Worm (Caenorhabditis elegans) whole organism, L4 larva: ENCODE measurements around the gene parp-2.

Source experiments
- F10B5.3 ChIP-seq: sonication (generic microtip); optimal IDR thresholded peaks from 2 replicates; lab custom pipeline; 2016; ENCODE audit warnings: mild to moderate bottlenecking, missing genetic modification characterization, missing compliant biosample characterization
- T20F7.1 ChIP-seq: fragments of 200-800 bp; sonication (Bioruptor generic); optimal IDR thresholded peaks from 2 replicates; lab custom pipeline; 2018; ENCODE audit warnings: mild to moderate bottlenecking, missing genetic modification characterization, missing compliant biosample characterization
- Y5F2A.4 ChIP-seq: fragments of 200-800 bp; sonication (Bioruptor generic); optimal IDR thresholded peaks from 2 replicates; lab custom pipeline; 2018; ENCODE audit warnings: mild to moderate bottlenecking, missing genetic modification characterization, missing compliant biosample characterization
- ZK337.2 ChIP-seq: fragments of 200-800 bp; sonication (Bioruptor generic); IDR thresholded peaks from 2 replicates; pipeline ENCODE4 v1.3.6; 2022; ENCODE audit warnings: missing genetic modification reagents, missing genetic modification characterization, missing compliant biosample characterization
- aha-1 ChIP-seq: fragments of 150-350 bp; peaks from one replicate; lab custom pipeline; 2014; ENCODE audit warnings: missing biosample characterization, missing genetic modification characterization
- attf-4 ChIP-seq: sonication (generic microtip); optimal IDR thresholded peaks from 3 replicates; lab custom pipeline; 2017; ENCODE audit warnings: missing biosample characterization, missing genetic modification characterization
- ceh-44 ChIP-seq: fragments of 200-800 bp; sonication (Bioruptor generic); IDR thresholded peaks from 2 replicates; pipeline ENCODE4 v1.3.6; 2022; ENCODE audit warnings: missing genetic modification reagents, missing genetic modification characterization, missing compliant biosample characterization
- ceh-62 ChIP-seq: sonication (generic microtip); optimal IDR thresholded peaks from 2 replicates; lab custom pipeline; 2017; ENCODE audit warnings: missing biosample characterization, missing genetic modification characterization
- ceh-82 ChIP-seq: sonication (generic microtip); optimal IDR thresholded peaks from 2 replicates; lab custom pipeline; 2017; ENCODE audit warnings: missing biosample characterization, missing genetic modification characterization
- daf-16 ChIP-seq, 3 experiments: sonication (generic microtip); optimal IDR thresholded peaks; 2 replicates each; lab custom pipeline; 2016 to 2017; ENCODE audit warnings: missing genetic modification characterization in 3 of 3, missing genetic modification reagents in 3 of 3, mild to moderate bottlenecking in 2 of 3, missing compliant biosample characterization in 2 of 3, missing biosample characterization in 1 of 3, moderate library complexity in 1 of 3
- dmd-8 ChIP-seq: fragments of 200-800 bp; sonication (Bioruptor generic); IDR thresholded peaks from 2 replicates; pipeline ENCODE4 v1.3.6; 2022; ENCODE audit warnings: missing genetic modification characterization, missing compliant biosample characterization
- duxl-1 ChIP-seq: sonication (generic microtip); optimal IDR thresholded peaks from 2 replicates; lab custom pipeline; 2016; ENCODE audit warnings: mild to moderate bottlenecking, missing genetic modification characterization, moderate library complexity, missing compliant biosample characterization; ENCODE audit not compliant: poor library complexity
- dve-1 ChIP-seq: sonication (generic microtip); optimal IDR thresholded peaks from 2 replicates; lab custom pipeline; 2017; ENCODE audit warnings: antibody characterized with exemption, mild to moderate bottlenecking, missing genetic modification characterization, missing compliant biosample characterization; ENCODE audit not compliant: insufficient read depth
- egl-43 ChIP-seq: fragments of 200-800 bp; sonication (Bioruptor generic); IDR thresholded peaks from 2 replicates; pipeline ENCODE4 v1.3.6; 2022; ENCODE audit warnings: missing genetic modification reagents, missing genetic modification characterization, missing compliant biosample characterization
- fos-1 ChIP-seq: fragments of 150-350 bp; optimal IDR thresholded peaks from 2 replicates; lab custom pipeline; 2014; ENCODE audit warnings: missing biosample characterization, missing genetic modification characterization
- hif-1 ChIP-seq, 2 experiments: sonication (generic microtip); optimal IDR thresholded peaks; 2 replicates each; lab custom pipeline; 2016 to 2017; ENCODE audit warnings: missing compliant biosample characterization in 2 of 2, missing genetic modification characterization in 2 of 2, missing genetic modification reagents in 2 of 2, missing genotype in 2 of 2, mild to moderate bottlenecking in 1 of 2
- hlh-11 ChIP-seq: fragments of 200-800 bp; sonication (Bioruptor generic); optimal IDR thresholded peaks from 2 replicates; lab custom pipeline; 2018; ENCODE audit warnings: mild to moderate bottlenecking, missing genetic modification characterization, missing compliant biosample characterization
- hlh-30 ChIP-seq: sonication (generic microtip); optimal IDR thresholded peaks from 2 replicates; lab custom pipeline; 2017; ENCODE audit warnings: antibody characterized with exemption, mild to moderate bottlenecking, missing genetic modification characterization, missing compliant biosample characterization; ENCODE audit not compliant: insufficient read depth
- hmg-1.1 ChIP-seq: fragments of 200-800 bp; sonication (Bioruptor generic); IDR thresholded peaks from 2 replicates; pipeline ENCODE4 v1.3.6; 2022; ENCODE audit warnings: missing genetic modification reagents, missing genetic modification characterization, missing compliant biosample characterization
- jun-1 ChIP-seq: fragments of 150-350 bp; optimal IDR thresholded peaks from 2 replicates; lab custom pipeline; 2014; ENCODE audit warnings: missing biosample characterization, missing genetic modification reagents, missing genetic modification characterization
- lin-1 ChIP-seq: fragments of 200-800 bp; sonication (Bioruptor generic); IDR thresholded peaks from 2 replicates; pipeline ENCODE4 v1.3.6; 2022; ENCODE audit warnings: missing genetic modification reagents, missing genetic modification characterization, missing compliant biosample characterization
- lin-38 ChIP-seq: fragments of 200-800 bp; sonication (Bioruptor generic); IDR thresholded peaks from 2 replicates; pipeline ENCODE4 v1.3.6; 2022; ENCODE audit warnings: missing genetic modification reagents, missing genetic modification characterization, missing compliant biosample characterization
- madf-5 ChIP-seq, 2 experiments: fragments of 200-800 bp; sonication (Bioruptor generic); IDR thresholded peaks; 2 replicates each; pipeline ENCODE4 v1.3.6; 2022; ENCODE audit warnings: missing compliant biosample characterization in 2 of 2, missing genetic modification characterization in 2 of 2
- mdl-1 ChIP-seq, 2 experiments: fragments of 150-350 bp in 1 of 2; sonication (generic microtip) in 1 of 2; optimal IDR thresholded peaks; 2 replicates each; lab custom pipeline; 2014 to 2017; ENCODE audit warnings: missing biosample characterization in 2 of 2, missing genetic modification characterization in 2 of 2
- mdt-29 ChIP-seq: fragments of 200-800 bp; sonication (Bioruptor generic); IDR thresholded peaks from 2 replicates; pipeline ENCODE4 v1.3.6; 2022; ENCODE audit warnings: missing genetic modification reagents, missing genetic modification characterization, missing compliant biosample characterization
- mep-1 ChIP-seq: fragments of 150-350 bp; sonication (generic microtip); optimal IDR thresholded peaks from 3 replicates; lab custom pipeline; 2014; ENCODE audit warnings: missing biosample characterization, missing genetic modification characterization
- mes-2 ChIP-seq: sonication (generic microtip); optimal IDR thresholded peaks from 2 replicates; lab custom pipeline; 2016; ENCODE audit warnings: missing genotype, mild to moderate bottlenecking, missing genetic modification characterization, missing compliant biosample characterization; ENCODE audit not compliant: poor library complexity, severe bottlenecking
- mxl-3 ChIP-seq: fragments of 200-800 bp; sonication (Bioruptor generic); optimal IDR thresholded peaks from 2 replicates; lab custom pipeline; 2018; ENCODE audit warnings: mild to moderate bottlenecking, missing genetic modification characterization, missing compliant biosample characterization
- nhr-102 ChIP-seq: sonication (generic microtip); optimal IDR thresholded peaks from 2 replicates; lab custom pipeline; 2016; ENCODE audit warnings: mild to moderate bottlenecking, missing genetic modification characterization, moderate library complexity, missing compliant biosample characterization
- nhr-28 ChIP-seq: fragments of 150-350 bp; optimal IDR thresholded peaks from 2 replicates; lab custom pipeline; 2014; ENCODE audit warnings: missing biosample characterization, missing genetic modification characterization
- nhr-41 ChIP-seq: fragments of 200-800 bp; sonication (Bioruptor generic); IDR thresholded peaks from 2 replicates; pipeline ENCODE4 v1.3.6; 2022; ENCODE audit warnings: missing genetic modification reagents, missing genetic modification characterization, missing compliant biosample characterization
- nhr-42 ChIP-seq: fragments of 200-800 bp; sonication (Bioruptor generic); IDR thresholded peaks from 2 replicates; pipeline ENCODE4 v1.3.6; 2022; ENCODE audit warnings: missing genetic modification characterization, missing compliant biosample characterization
- nhr-48 ChIP-seq: sonication (generic microtip); optimal IDR thresholded peaks from 2 replicates; lab custom pipeline; 2016; ENCODE audit warnings: mild to moderate bottlenecking, missing genetic modification characterization, missing compliant biosample characterization
- nhr-6 ChIP-seq: fragments of 150-350 bp; optimal IDR thresholded peaks from 2 replicates; lab custom pipeline; 2014; ENCODE audit warnings: missing biosample characterization, missing genetic modification characterization
- nhr-76 ChIP-seq: fragments of 150-350 bp; optimal IDR thresholded peaks from 2 replicates; lab custom pipeline; 2014; ENCODE audit warnings: missing biosample characterization, missing genetic modification characterization
- php-3 ChIP-seq: fragments of 200-800 bp; sonication (Bioruptor generic); IDR thresholded peaks from 2 replicates; pipeline ENCODE4 v1.3.6; 2022; ENCODE audit warnings: missing genetic modification reagents, missing genetic modification characterization, missing compliant biosample characterization
- rbr-2 ChIP-seq: sonication (generic microtip); optimal IDR thresholded peaks from 2 replicates; lab custom pipeline; 2016; ENCODE audit warnings: missing genotype, missing genetic modification characterization, missing compliant biosample characterization
- saeg-2 ChIP-seq: fragments of 200-800 bp; sonication (Bioruptor generic); IDR thresholded peaks from 2 replicates; pipeline ENCODE4 v1.3.6; 2022; ENCODE audit warnings: missing genetic modification reagents, missing genetic modification characterization, missing compliant biosample characterization
- snpc-4 ChIP-seq: fragments of 150-350 bp; optimal IDR thresholded peaks from 2 replicates; lab custom pipeline; 2014; ENCODE audit warnings: missing biosample characterization, missing genetic modification characterization
- spr-1 ChIP-seq: sonication (generic microtip); optimal IDR thresholded peaks from 2 replicates; lab custom pipeline; 2016; ENCODE audit warnings: mild to moderate bottlenecking, missing genetic modification characterization, missing compliant biosample characterization
- unc-39 ChIP-seq: sonication (generic microtip); optimal IDR thresholded peaks from 2 replicates; lab custom pipeline; 2017; ENCODE audit warnings: missing biosample characterization, missing genetic modification characterization
- unc-62 ChIP-seq, 3 experiments: fragments of 150-350 bp in 1 of 3; sonication (generic microtip); optimal IDR thresholded peaks in 2 of 3; peaks in 1 of 3; 1 replicate in 1 of 3; 2 replicates in 2 of 3; lab custom pipeline; 2014 to 2017; ENCODE audit warnings: missing biosample characterization in 3 of 3, missing genetic modification characterization in 3 of 3, missing genetic modification reagents in 3 of 3, missing genotype in 1 of 3
- vab-7 ChIP-seq: fragments of 200-800 bp; sonication (Bioruptor generic); IDR thresholded peaks from 2 replicates; pipeline ENCODE4 v1.3.6; 2022; ENCODE audit warnings: missing genetic modification reagents, missing genetic modification characterization, missing compliant biosample characterization
- zag-1 ChIP-seq: fragments of 150-350 bp; optimal IDR thresholded peaks from 2 replicates; lab custom pipeline; 2014; ENCODE audit warnings: missing biosample characterization, missing genetic modification characterization
- zfp-2 ChIP-seq: sonication (generic microtip); optimal IDR thresholded peaks from 2 replicates; lab custom pipeline; 2016; ENCODE audit warnings: mild to moderate bottlenecking, missing genetic modification characterization, missing compliant biosample characterization

parp-2 gene

DNA sequence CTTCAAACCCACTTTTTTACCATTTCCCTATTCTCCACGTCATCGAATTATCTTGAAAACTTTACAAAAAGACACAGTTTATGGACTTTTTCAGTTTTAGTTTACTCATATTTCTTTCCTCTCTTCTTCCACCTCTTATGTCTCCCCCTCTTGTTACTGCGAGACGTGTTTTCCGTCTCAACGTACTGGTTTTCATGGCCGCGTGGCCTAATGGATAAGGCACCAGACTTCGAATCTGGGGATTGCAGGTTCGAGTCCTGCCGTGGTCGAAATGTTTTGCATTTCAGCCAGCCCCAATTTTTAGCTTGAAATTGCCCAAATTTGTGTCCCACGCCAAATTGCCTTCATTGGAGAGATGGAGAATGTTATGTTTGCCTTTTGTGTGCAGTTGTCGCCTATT, 26.8 kb upstream of the parp-2 start (continued):
- TF ChIP-seq mep-1 (tag; lab: Kevin White, UChicago), result peak; percentile 64
- peak; percentile 69; the same call in 1 of the 2 replicates for TF ChIP-seq php-3 (GFP tag; lab: Robert Waterston, UW)
- peak; percentile 68; the same call in 1 of the 2 replicates for TF ChIP-seq mdt-29
- TF ChIP-seq hif-1 (tag; optimal IDR thresholded peaks at IDR 0.05; lab: Kevin White, UChicago), result peak in 1 of 2 experiments; percentile 38
- TF ChIP-seq zfp-2 (tag; lab: Kevin White, UChicago), result no peak
- peak; percentile 93 for TF ChIP-seq dmd-8
- peak; percentile 70 for TF ChIP-seq ZK337.2 (GFP tag; lab: Robert Waterston, UW)

DNA sequence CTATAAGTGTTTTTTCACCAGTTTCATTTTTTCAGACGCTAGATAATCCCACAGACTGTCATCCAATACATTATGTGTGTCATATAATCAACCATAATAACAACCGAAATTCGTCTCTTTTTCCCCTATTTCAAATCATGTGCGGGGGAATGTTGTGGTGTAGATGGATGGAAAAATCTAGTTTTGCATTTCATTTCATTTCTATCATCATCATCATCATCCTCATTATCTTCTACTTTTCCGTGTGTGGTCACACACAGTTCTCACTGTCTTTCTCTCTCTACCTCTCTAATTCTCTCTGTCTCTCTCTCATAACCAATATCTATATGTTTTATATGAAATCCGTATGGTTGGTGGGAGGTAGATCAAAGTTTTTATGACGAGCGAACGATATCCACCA, 19.4 kb upstream of the parp-2 start:
- peak; percentile 41 for TF ChIP-seq nhr-28 (tag; lab: Kevin White, UChicago)
- TF ChIP-seq mdl-1 (tag; optimal IDR thresholded peaks at IDR 0.05; lab: Kevin White, UChicago), result peak in 1 of 2 experiments; percentile 8
- no peak for TF ChIP-seq nhr-41 (GFP tag; lab: Robert Waterston, UW)
- TF ChIP-seq ceh-62, result no peak
- TF ChIP-seq mxl-3 (GFP tag; lab: Kevin White, UChicago), result peak; percentile 42
- peak; percentile 59 for TF ChIP-seq hlh-30 (tag; lab: Kevin White, UChicago)
- TF ChIP-seq hmg-1.1 (GFP tag; lab: Robert Waterston, UW), result no peak
- peak in 1 of 2 experiments; percentile 90 for TF ChIP-seq unc-62 (GFP tag; optimal IDR thresholded peaks at IDR 0.05 in 1 of 2; lab: Kevin White, UChicago)
- no peak for TF ChIP-seq unc-62 (tag; optimal IDR thresholded peaks at IDR 0.05; lab: Kevin White, UChicago)
- no peak for TF ChIP-seq ceh-82 (tag; lab: Kevin White, UChicago)
- no peak for TF ChIP-seq daf-16 (GFP tag; optimal IDR thresholded peaks at IDR 0.05; lab: Kevin White, UChicago)
- no peak for TF ChIP-seq daf-16 (tag; optimal IDR thresholded peaks at IDR 0.05; lab: Kevin White, UChicago)
- no peak for TF ChIP-seq zag-1 (tag; lab: Kevin White, UChicago)

DNA sequence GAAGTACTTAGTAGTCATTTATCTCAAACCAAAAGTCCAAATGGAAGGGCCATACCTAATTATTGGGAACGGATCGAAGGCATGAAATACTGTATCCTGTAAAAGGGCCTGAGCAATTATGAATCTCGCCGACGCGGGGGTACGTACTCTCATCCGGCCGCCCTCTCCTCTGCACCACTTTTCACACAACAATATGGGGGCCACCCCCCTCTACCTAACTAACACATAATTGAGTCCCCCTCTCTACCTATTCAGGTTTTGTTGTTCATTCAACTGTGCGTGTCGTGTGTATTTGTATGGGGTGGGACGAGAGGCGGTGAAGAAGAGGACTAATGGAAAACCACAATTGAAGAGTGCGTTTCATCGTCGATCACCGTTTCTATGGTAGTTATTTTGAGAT, 18.4 kb upstream of the parp-2 start:
- TF ChIP-seq nhr-48 (tag; lab: Kevin White, UChicago), result no peak
- TF ChIP-seq lin-38 (GFP tag; lab: Robert Waterston, UW), result no peak
- TF ChIP-seq nhr-42 (GFP tag; lab: Robert Waterston, UW), result no peak
- peak; percentile 1 for TF ChIP-seq rbr-2 (tag; lab: Kevin White, UChicago)
- no peak for TF ChIP-seq dve-1 (tag; lab: Kevin White, UChicago)
- no peak for TF ChIP-seq lin-1 (GFP tag; lab: Robert Waterston, UW)
- TF ChIP-seq attf-4 (tag; lab: Kevin White, UChicago), result no peak
- no peak for TF ChIP-seq daf-16 (GFP tag; optimal IDR thresholded peaks at IDR 0.05; lab: Kevin White, UChicago)
- TF ChIP-seq daf-16 (tag; optimal IDR thresholded peaks at IDR 0.05; lab: Kevin White, UChicago), result no peak
- no peak for TF ChIP-seq vab-7 (GFP tag; lab: Robert Waterston, UW)
- TF ChIP-seq aha-1 (tag; lab: Kevin White, UChicago), result no peak
- TF ChIP-seq hif-1 (tag; optimal IDR thresholded peaks at IDR 0.05; lab: Kevin White, UChicago), result no peak
- TF ChIP-seq Y5F2A.4, result no peak
- TF ChIP-seq egl-43 (GFP tag; lab: Robert Waterston, UW), result 0 out of 2 replicates have a peak, but pooled peaks have one; percentile 58
- no peak for TF ChIP-seq nhr-102
- TF ChIP-seq duxl-1 (tag; lab: Kevin White, UChicago), result no peak
- peak; percentile 15 for TF ChIP-seq mes-2 (tag; lab: Kevin White, UChicago)
- no peak for TF ChIP-seq T20F7.1 (GFP tag; lab: Kevin White, UChicago)
- no peak for TF ChIP-seq mdl-1 (tag; optimal IDR thresholded peaks at IDR 0.05; lab: Kevin White, UChicago)
- no peak for TF ChIP-seq jun-1 (tag; lab: Kevin White, UChicago)
- TF ChIP-seq hmg-1.1 (GFP tag; lab: Robert Waterston, UW), result no peak
- no peak for TF ChIP-seq ceh-44
- TF ChIP-seq hlh-11 (tag; lab: Kevin White, UChicago), result no peak
- TF ChIP-seq F10B5.3, result no peak
- no peak for TF ChIP-seq mxl-3 (GFP tag; lab: Kevin White, UChicago)
- no peak for TF ChIP-seq snpc-4 (tag; lab: Kevin White, UChicago)
- no peak for TF ChIP-seq nhr-76
- TF ChIP-seq fos-1 (tag; lab: Kevin White, UChicago), result no peak
- TF ChIP-seq madf-5 (GFP tag; IDR thresholded peaks at IDR 0.05; lab: Robert Waterston, UW), result no peak
- TF ChIP-seq spr-1 (tag; lab: Kevin White, UChicago), result no peak
- no peak for TF ChIP-seq unc-39 (tag; lab: Kevin White, UChicago)
- no peak for TF ChIP-seq nhr-6 (tag; lab: Kevin White, UChicago)
- peak in 1 of 2 experiments; percentile 60 for TF ChIP-seq unc-62 (GFP tag; optimal IDR thresholded peaks at IDR 0.05 in 1 of 2; lab: Kevin White, UChicago)
- no peak for TF ChIP-seq unc-62 (tag; optimal IDR thresholded peaks at IDR 0.05; lab: Kevin White, UChicago)
- TF ChIP-seq saeg-2 (GFP tag; lab: Robert Waterston, UW), result no peak
